Worm (Caenorhabditis elegans) whole organism, L4/young adult: ENCODE data around the gene T20B5.2.

ENCODE experiments used
- W03F9.2 ChIP-seq: fragments of 150-350 bp; optimal IDR thresholded peaks from 2 replicates; lab custom pipeline; 2014; ENCODE audit warnings: missing biosample characterization, missing genetic modification characterization
- dao-5 ChIP-seq: sonication (generic microtip); optimal IDR thresholded peaks from 2 replicates; lab custom pipeline; 2016; ENCODE audit warnings: missing genotype, missing genetic modification characterization, moderate library complexity, missing compliant biosample characterization
- him-1 ChIP-seq: sonication (generic microtip); optimal IDR thresholded peaks from 2 replicates; lab custom pipeline; 2016; ENCODE audit warnings: missing genotype, missing genetic modification reagents, missing genetic modification characterization, missing compliant biosample characterization

Gene T20B5.2

DNA sequence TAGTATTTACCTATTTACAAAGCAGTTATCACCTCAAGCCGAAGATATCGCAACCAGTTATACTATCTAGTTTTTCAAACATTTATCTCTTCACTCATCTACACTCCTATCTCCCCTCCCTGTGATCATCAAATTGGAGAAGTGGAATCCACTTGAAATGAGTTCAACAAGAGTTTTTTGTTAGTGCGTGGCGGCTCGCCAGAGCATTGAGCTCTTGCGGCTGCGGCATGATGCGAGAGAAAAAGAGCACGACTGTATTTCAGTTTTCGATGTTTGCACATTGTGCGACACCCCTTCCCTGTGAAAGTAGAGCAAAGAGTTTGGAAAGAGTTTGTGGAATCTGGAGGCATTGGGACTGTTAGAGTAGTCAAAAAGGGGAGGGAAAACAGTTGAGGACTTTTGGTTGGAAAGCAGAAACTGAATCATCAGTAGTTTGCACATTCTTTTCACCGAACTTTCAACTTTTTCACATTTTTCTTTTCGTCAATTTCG is at the start of gene T20B5.2:
TSS of gene T20B5.2 (plus strand) at position 442 of the 492 bp plus-strand sequence.
- no peak for TF ChIP-seq dao-5 (tag; lab: Kevin White, UChicago)
- no peak for TF ChIP-seq him-1
- no peak for TF ChIP-seq W03F9.2 (tag; lab: Kevin White, UChicago)

ce11 chrX:9283026-9283425 is 47.9 kb upstream of the T20B5.2 start, which contains the start of gene B0416.11:
TSS of gene B0416.11 (minus strand) at chrX:9283126.
- TF ChIP-seq him-1 (no peak), W03F9.2 (tag; lab: Kevin White, UChicago) (no peak), dao-5 (tag; lab: Kevin White, UChicago) (no peak)

DNA sequence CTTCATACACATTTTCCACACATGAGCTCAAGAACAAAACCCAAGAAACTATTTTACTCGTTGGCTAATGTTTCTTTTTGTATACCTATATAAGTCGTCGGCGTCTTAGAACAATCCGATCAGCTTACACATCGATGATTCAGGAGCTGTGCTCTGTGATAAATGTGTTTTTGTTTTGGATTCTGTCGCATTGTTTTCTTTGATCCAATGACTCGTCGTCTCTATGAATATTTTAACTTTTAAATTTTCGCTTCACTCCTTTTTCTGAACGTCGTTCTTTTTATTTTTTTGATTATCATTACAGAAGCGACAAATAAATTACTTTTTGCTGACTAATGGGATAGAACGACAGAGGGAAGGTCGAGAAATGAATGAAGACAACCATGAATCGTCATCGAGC is 39.6 kb upstream of the T20B5.2 start, which contains the start of gene B0416.3:
TSS of gene B0416.3 (plus strand) at position 301 of the 400 bp plus-strand sequence.
- TF ChIP-seq him-1 (no peak), W03F9.2 (tag; lab: Kevin White, UChicago) (no peak), dao-5 (tag; lab: Kevin White, UChicago) (no peak)

ce11 chrX:9295471-9295870 is 35.5 kb upstream of the T20B5.2 start:
- no peak for TF ChIP-seq dao-5 (tag; lab: Kevin White, UChicago)
- TF ChIP-seq W03F9.2 (tag; lab: Kevin White, UChicago): no peak
- TF ChIP-seq him-1: no peak

- TF ChIP-seq him-1: no peak
These were observed 34.4 kb upstream of the T20B5.2 start, which contains the start of gene gly-13 for ce11 chrX:9296591-9296990. TSS of gene gly-13 (minus strand) at chrX:9296622.

ce11 chrX:9297834-9298233 is 33.1 kb upstream of the T20B5.2 start, which contains the start of gene B0416.7:
TSS of gene B0416.7 (minus strand) at chrX:9297934.
- TF ChIP-seq dao-5 (tag; lab: Kevin White, UChicago): no peak

- TF ChIP-seq dao-5 (tag; lab: Kevin White, UChicago) (no peak), W03F9.2 (tag; lab: Kevin White, UChicago) (no peak), him-1 (no peak)
These were observed 32.1 kb upstream of the T20B5.2 start, which contains the start of gene B0416.2 for ce11 chrX:9298846-9299245. TSS of gene B0416.2 (plus strand) at chrX:9299146.

- no peak for TF ChIP-seq W03F9.2 (tag; lab: Kevin White, UChicago)
- TF ChIP-seq dao-5 (tag; lab: Kevin White, UChicago): no peak
- no peak for TF ChIP-seq him-1
These were observed 30.6 kb upstream of the T20B5.2 start for ce11 chrX:9300379-9300778.

DNA sequence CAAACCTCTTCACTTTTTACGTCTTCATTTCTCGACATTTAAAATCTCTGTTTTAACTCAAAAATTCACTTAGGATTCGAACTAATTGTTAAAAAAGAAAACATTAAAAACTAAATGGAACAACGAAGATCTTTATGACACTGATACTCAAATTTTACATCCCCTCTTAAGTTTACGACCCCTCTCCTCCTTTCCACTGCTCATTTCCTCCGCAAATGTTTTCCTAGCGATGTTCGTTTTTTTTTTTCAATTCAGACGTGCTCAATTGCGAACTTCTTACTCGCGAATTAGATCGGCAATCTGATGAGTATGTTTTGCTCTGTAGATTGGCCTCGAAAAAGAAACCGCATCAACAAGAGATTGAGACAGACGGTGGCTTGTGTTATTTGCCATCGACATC is 28.2 kb upstream of the T20B5.2 start:
- TF ChIP-seq dao-5 (tag; lab: Kevin White, UChicago) (no peak), W03F9.2 (tag; lab: Kevin White, UChicago) (no peak), him-1 (no peak)

DNA sequence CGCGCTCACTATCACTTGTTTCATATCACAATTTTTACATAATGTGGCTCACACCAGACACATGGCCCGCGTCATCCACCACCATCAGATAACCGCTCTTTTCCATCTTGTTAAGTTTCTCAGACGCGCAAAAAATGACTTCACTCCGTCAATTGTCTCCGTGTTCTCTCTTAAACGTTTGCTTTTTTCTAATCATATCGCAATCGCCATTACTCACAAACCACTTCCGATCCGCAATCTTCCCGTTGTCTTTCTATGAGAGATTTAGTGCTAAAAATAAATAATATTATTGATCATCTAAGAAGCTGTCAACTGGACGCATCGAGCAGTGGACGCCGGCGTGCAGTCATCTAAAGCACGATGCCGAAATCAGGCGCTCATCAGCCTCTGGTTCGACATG is 27.5 kb upstream of the T20B5.2 start, which contains the start of gene tmc-2:
TSS of gene tmc-2 (plus strand) at position 301 of the 400 bp plus-strand sequence.
- TF ChIP-seq W03F9.2 (tag; lab: Kevin White, UChicago) (no peak), him-1 (no peak), dao-5 (tag; lab: Kevin White, UChicago) (no peak)

DNA sequence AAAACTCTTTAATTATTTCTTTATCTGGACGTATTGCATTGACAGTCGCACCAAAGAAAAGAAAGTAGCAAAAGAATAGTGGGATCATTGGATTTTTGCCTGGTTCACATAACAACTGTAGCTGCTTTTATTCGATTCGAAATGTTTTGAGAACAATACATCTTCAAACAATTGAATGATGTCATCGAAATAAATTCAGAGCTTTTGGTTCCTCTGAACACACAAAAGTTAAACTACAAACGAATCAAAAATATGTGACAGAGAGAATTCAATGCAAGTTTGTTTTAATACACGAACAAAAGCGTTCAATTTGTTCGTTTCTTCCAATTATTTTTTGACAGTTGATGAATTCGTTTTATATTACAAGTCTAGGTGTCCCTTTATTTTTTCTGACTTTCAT is 19.7 kb upstream of the T20B5.2 start, which contains the start of gene H29C22.1:
TSS of gene H29C22.1 (minus strand) at position 101 of the 400 bp plus-strand sequence.
- TF ChIP-seq dao-5 (tag; lab: Kevin White, UChicago) (no peak), W03F9.2 (tag; lab: Kevin White, UChicago) (no peak), him-1 (no peak)

DNA sequence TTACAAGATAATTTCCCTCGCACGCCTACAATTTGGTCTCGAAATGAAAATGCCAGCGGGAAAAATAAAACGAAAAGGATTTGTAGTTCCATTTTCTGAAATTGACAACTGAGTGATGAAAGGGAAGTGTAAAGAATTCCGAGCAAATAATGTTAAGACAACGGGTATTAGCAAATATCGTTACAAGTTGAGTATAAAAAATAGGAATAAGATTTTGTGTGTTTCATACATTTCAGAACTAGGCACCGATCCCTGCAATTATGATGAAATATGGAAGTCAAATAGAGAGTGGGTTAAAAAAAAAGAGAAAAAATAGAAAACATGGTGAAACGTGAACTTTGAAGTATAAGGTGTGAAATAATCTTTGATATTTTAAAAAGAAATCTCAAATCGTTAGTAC is 16.6 kb upstream of the T20B5.2 start, which contains the start of gene ttr-38:
TSS of gene ttr-38 (minus strand) at position 101 of the 400 bp plus-strand sequence.
- TF ChIP-seq him-1 (no peak), W03F9.2 (tag; lab: Kevin White, UChicago) (no peak), dao-5 (tag; lab: Kevin White, UChicago) (no peak)

DNA sequence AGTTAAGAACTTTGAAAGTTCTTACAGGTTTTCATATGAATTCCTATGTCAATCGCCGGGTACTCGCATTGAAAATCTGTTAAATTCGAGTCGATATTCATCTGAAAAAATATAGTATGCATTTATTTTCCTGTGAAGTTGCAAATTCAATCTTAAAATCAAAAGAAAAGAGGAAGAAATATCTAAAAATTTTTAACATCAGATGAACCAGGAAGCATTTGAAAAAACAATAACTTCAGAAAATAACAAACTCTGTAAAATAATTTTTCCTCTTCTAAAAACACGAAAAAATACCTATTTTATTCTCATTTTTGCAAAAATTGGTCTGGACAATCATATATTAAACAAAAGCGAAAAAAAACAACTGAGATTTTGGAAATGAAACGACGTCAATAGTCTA is 11.9 kb upstream of the T20B5.2 start, which contains the start of gene npr-7:
TSS of gene npr-7 (minus strand) at position 101 of the 400 bp plus-strand sequence.
- TF ChIP-seq W03F9.2 (tag; lab: Kevin White, UChicago) (no peak), him-1 (no peak), dao-5 (tag; lab: Kevin White, UChicago) (no peak)

ce11 chrX:9324962-9325361 is 6.0 kb upstream of the T20B5.2 start:
- no peak for TF ChIP-seq dao-5 (tag; lab: Kevin White, UChicago)
- TF ChIP-seq him-1: no peak
- TF ChIP-seq W03F9.2 (tag; lab: Kevin White, UChicago): no peak

DNA sequence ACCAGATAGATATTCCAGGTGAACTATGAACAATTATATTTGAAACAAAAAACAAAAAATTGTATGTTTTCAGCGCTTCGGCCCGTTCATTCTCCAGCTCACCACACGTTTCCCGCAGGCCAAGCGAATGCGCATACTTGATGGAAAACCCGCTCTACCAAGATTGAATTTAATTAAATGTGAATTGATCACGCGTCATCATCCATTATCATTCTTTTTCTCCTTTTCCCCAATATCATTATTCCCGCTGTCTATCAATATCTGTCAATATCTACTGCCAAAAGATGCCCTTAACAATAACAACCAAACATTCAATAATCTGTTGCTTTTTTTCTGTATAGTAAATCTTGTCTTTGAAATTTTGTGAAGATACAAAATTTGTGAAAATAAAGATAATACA is 5.3 kb downstream of the T20B5.2 start:
- no peak for TF ChIP-seq W03F9.2 (tag; lab: Kevin White, UChicago)
- no peak for TF ChIP-seq him-1
- TF ChIP-seq dao-5 (tag; lab: Kevin White, UChicago): no peak
